Fruit fly (Drosophila melanogaster): ENCODE measurements around the gene CG34452.
A peak's percentile ranks its signal among the peaks of the same experiment; 100 is the strongest.

The CG34452 gene

dm6 chr3L:15729306-15730006, 41.8 kb upstream of the CG34452 start (continued):
- TF ChIP-seq Camta (GFP tag; optimal IDR thresholded peaks at IDR 0.05) (no peak), Stat92E (GFP tag; optimal IDR thresholded peaks at IDR 0.05) (peak in 1 of 3 experiments; percentile 69), CG33557 (GFP tag; optimal IDR thresholded peaks at IDR 0.05) (peak; percentile 41), tup (GFP tag; optimal IDR thresholded peaks at IDR 0.05) (no peak), CG11247 (GFP tag; IDR thresholded peaks at IDR 0.05) (0 out of 2 replicates have a peak, but pooled peaks have one; percentile 14), D19B (GFP tag; optimal IDR thresholded peaks at IDR 0.05) (no peak), HHEX (GFP tag; optimal IDR thresholded peaks at IDR 0.05) (peak; percentile 16), kah (GFP tag; optimal IDR thresholded peaks at IDR 0.05) (peak; percentile 33), pfk (GFP tag; optimal IDR thresholded peaks at IDR 0.05) (no peak), Ravus (GFP tag; IDR thresholded peaks at IDR 0.05) (no peak), CG10267 (tag; optimal IDR thresholded peaks at IDR 0.05) (no peak), CG12236 (GFP tag; optimal IDR thresholded peaks at IDR 0.05) (no peak), stc (GFP tag; IDR thresholded peaks at IDR 0.05) (no peak; the same call in 1 of the 2 replicates), dysf (GFP tag; IDR thresholded peaks at IDR 0.05) (no peak), CG31388 (GFP tag; optimal IDR thresholded peaks at IDR 0.05) (no peak), slbo (GFP tag; IDR thresholded peaks at IDR 0.05) (no peak), emc (GFP tag; optimal IDR thresholded peaks at IDR 0.05) (no peak), CG10209 (GFP tag; optimal IDR thresholded peaks at IDR 0.05) (no peak), CG43689 (GFP tag; IDR thresholded peaks at IDR 0.05) (no peak), CrebB (tag; optimal IDR thresholded peaks at IDR 0.05) (no peak), chn (GFP tag; optimal IDR thresholded peaks at IDR 0.05) (no peak), zen2 (GFP tag; IDR thresholded peaks at IDR 0.05; ENCODE audit: partially characterized antibody) (peak; percentile 85; the same call in 2 of the 3 replicates), CG14050 (GFP tag; IDR thresholded peaks at IDR 0.05) (no peak), wek (GFP tag; optimal IDR thresholded peaks at IDR 0.05) (peak; percentile 62), Sin3A (optimal IDR thresholded peaks at IDR 0.05) (no peak), Deaf1 (tag; optimal IDR thresholded peaks at IDR 0.05) (peak; percentile 66), p53 (GFP tag; optimal IDR thresholded peaks at IDR 0.05) (no peak), Vsx1 (GFP tag; optimal IDR thresholded peaks at IDR 0.05) (peak; percentile 63), Hr78 (GFP tag; optimal IDR thresholded peaks at IDR 0.05) (peak in 1 of 2 experiments; percentile 100), Dp (GFP tag; optimal IDR thresholded peaks at IDR 0.05) (no peak), CG16815 (GFP tag; optimal IDR thresholded peaks at IDR 0.05) (no peak), Bdp1 (GFP tag; optimal IDR thresholded peaks at IDR 0.05) (no peak), oc (tag; optimal IDR thresholded peaks at IDR 0.05) (peak; percentile 24), Dip3 (GFP tag; optimal IDR thresholded peaks at IDR 0.05) (no peak), CG2116 (GFP tag; optimal IDR thresholded peaks at IDR 0.05) (no peak), CG1647 (GFP tag; optimal IDR thresholded peaks at IDR 0.05) (no peak), repo (GFP tag; optimal IDR thresholded peaks at IDR 0.05) (no peak), NfI (GFP tag; optimal IDR thresholded peaks at IDR 0.05) (no peak), lab (GFP tag; optimal IDR thresholded peaks at IDR 0.05) (peak; percentile 6), CG10959 (GFP tag; IDR thresholded peaks at IDR 0.05) (no peak), z (GFP tag; IDR thresholded peaks at IDR 0.05) (peak; percentile 99), CG4730 (GFP tag; IDR thresholded peaks at IDR 0.05) (no peak), seq (GFP tag; IDR thresholded peaks at IDR 0.05) (no peak; the same call in 1 of the 2 replicates), CG12299 (tag; optimal IDR thresholded peaks at IDR 0.05) (no peak), Nf-YB (GFP tag; optimal IDR thresholded peaks at IDR 0.05) (peak; percentile 4), CG10431 (GFP tag; optimal IDR thresholded peaks at IDR 0.05) (no peak), zen (tag; optimal IDR thresholded peaks at IDR 0.05) (no peak), CG7987 (GFP tag; optimal IDR thresholded peaks at IDR 0.05) (no peak), CG18619 (GFP tag; optimal IDR thresholded peaks at IDR 0.05) (no peak), CG8478 (optimal IDR thresholded peaks at IDR 0.05) (no peak)
